Worm (Caenorhabditis elegans) whole organism, L2 larva: Measurements from ENCODE around the gene mlp-1.

ENCODE experiments used
- C34F6.9 ChIP-seq: fragments of 150-350 bp; optimal IDR thresholded peaks from 2 replicates; lab custom pipeline; 2014; ENCODE audit warnings: missing biosample characterization, missing genetic modification characterization
- F13H6.1 ChIP-seq: sonication (generic microtip); optimal IDR thresholded peaks from 2 replicates; lab custom pipeline; 2016; ENCODE audit warnings: missing genetic modification characterization, missing compliant biosample characterization
- R02D3.7 ChIP-seq: fragments of 150-350 bp; optimal IDR thresholded peaks from 2 replicates; lab custom pipeline; 2014; ENCODE audit warnings: missing biosample characterization, missing genetic modification characterization
- Y55F3AM.14 ChIP-seq: fragments of 200-800 bp; sonication (Bioruptor generic); optimal IDR thresholded peaks from 2 replicates; lab custom pipeline; 2018; ENCODE audit warnings: mild to moderate bottlenecking, missing genetic modification characterization, missing compliant biosample characterization
- ZK546.5 ChIP-seq: sonication (generic microtip); optimal IDR thresholded peaks from 2 replicates; lab custom pipeline; 2017; ENCODE audit warnings: missing biosample characterization, missing genetic modification characterization
- alr-1 ChIP-seq: fragments of 150-350 bp; optimal IDR thresholded peaks from 2 replicates; lab custom pipeline; 2014; ENCODE audit warnings: missing biosample characterization, missing genetic modification characterization
- aly-2 ChIP-seq: fragments of 150-350 bp; optimal IDR thresholded peaks from 2 replicates; lab custom pipeline; 2014; ENCODE audit warnings: missing biosample characterization, missing genetic modification characterization
- ama-1 ChIP-seq: fragments of 150-350 bp; optimal IDR thresholded peaks from 2 replicates; lab custom pipeline; 2018; ENCODE audit warnings: inconsistent platforms
- blmp-1 ChIP-seq: sonication (generic microtip); optimal IDR thresholded peaks from 2 replicates; lab custom pipeline; 2017; ENCODE audit warnings: missing genetic modification characterization, mild to moderate bottlenecking, missing compliant biosample characterization, antibody characterized with exemption, moderate library complexity; ENCODE audit not compliant: insufficient read depth
- ceh-16 ChIP-seq: fragments of 150-350 bp; optimal IDR thresholded peaks from 2 replicates; lab custom pipeline; 2014; ENCODE audit warnings: missing biosample characterization, missing genetic modification characterization
- ceh-82 ChIP-seq: fragments of 150-350 bp; optimal IDR thresholded peaks from 2 replicates; lab custom pipeline; 2014; ENCODE audit warnings: missing biosample characterization, missing genetic modification characterization
- crh-2 ChIP-seq: sonication (generic microtip); optimal IDR thresholded peaks from 2 replicates; lab custom pipeline; 2017; ENCODE audit warnings: missing biosample characterization, missing genetic modification characterization
- dmd-4 ChIP-seq: sonication (generic microtip); optimal IDR thresholded peaks from 2 replicates; lab custom pipeline; 2017; ENCODE audit warnings: missing biosample characterization, missing genetic modification characterization
- egl-27 ChIP-seq: sonication (generic microtip); optimal IDR thresholded peaks from 3 replicates; lab custom pipeline; 2017; ENCODE audit warnings: missing biosample characterization, missing genetic modification reagents, missing genetic modification characterization
- elt-1 ChIP-seq: fragments of 150-350 bp; optimal IDR thresholded peaks from 2 replicates; lab custom pipeline; 2014; ENCODE audit warnings: missing biosample characterization, missing genetic modification characterization
- elt-3 ChIP-seq: sonication (generic microtip); optimal IDR thresholded peaks from 2 replicates; lab custom pipeline; 2017; ENCODE audit warnings: missing biosample characterization, missing genetic modification characterization
- fos-1 ChIP-seq: fragments of 150-350 bp; optimal IDR thresholded peaks from 2 replicates; lab custom pipeline; 2014; ENCODE audit warnings: missing biosample characterization, missing genetic modification characterization
- gmeb-1 ChIP-seq: fragments of 150-350 bp; optimal IDR thresholded peaks from 2 replicates; lab custom pipeline; 2014; ENCODE audit warnings: missing biosample characterization, missing genetic modification characterization
- lin-11 ChIP-seq: fragments of 150-350 bp; sonication (generic microtip); optimal IDR thresholded peaks from 2 replicates; lab custom pipeline; 2014; ENCODE audit warnings: missing biosample characterization, missing genetic modification characterization, inconsistent platforms, mixed read lengths
- lin-13 ChIP-seq: fragments of 150-350 bp; optimal IDR thresholded peaks from 2 replicates; lab custom pipeline; 2014; ENCODE audit warnings: missing biosample characterization, missing genetic modification reagents, missing genetic modification characterization
- lin-39 ChIP-seq: fragments of 150-350 bp; optimal IDR thresholded peaks from 2 replicates; lab custom pipeline; 2014; ENCODE audit warnings: missing biosample characterization, missing genetic modification reagents, missing genetic modification characterization
- lsy-2 ChIP-seq, 2 experiments: fragments of 150-350 bp in 1 of 2; sonication (generic microtip) in 1 of 2; optimal IDR thresholded peaks; 2 replicates each; lab custom pipeline; 2014 to 2017; ENCODE audit warnings: missing biosample characterization in 2 of 2, missing genetic modification characterization in 2 of 2
- mab-5 ChIP-seq: fragments of 150-350 bp; optimal IDR thresholded peaks from 2 replicates; lab custom pipeline; 2014; ENCODE audit warnings: missing biosample characterization, missing genetic modification characterization
- mbf-1 ChIP-seq: sonication (generic microtip); optimal IDR thresholded peaks from 2 replicates; lab custom pipeline; 2017; ENCODE audit warnings: missing biosample characterization, missing genetic modification characterization
- mdl-1 ChIP-seq, 2 experiments: fragments of 150-350 bp in 1 of 2; sonication (generic microtip) in 1 of 2; optimal IDR thresholded peaks; 2 replicates each; lab custom pipeline; 2017; ENCODE audit warnings: missing biosample characterization in 2 of 2, missing genetic modification characterization in 2 of 2
- nhr-10 ChIP-seq: sonication (generic microtip); optimal IDR thresholded peaks from 2 replicates; lab custom pipeline; 2017; ENCODE audit warnings: missing biosample characterization, missing genetic modification characterization
- nhr-11 ChIP-seq: fragments of 150-350 bp; optimal IDR thresholded peaks from 2 replicates; lab custom pipeline; 2014; ENCODE audit warnings: missing biosample characterization, missing genetic modification characterization
- nhr-12 ChIP-seq: fragments of 150-350 bp; optimal IDR thresholded peaks from 2 replicates; lab custom pipeline; 2014; ENCODE audit warnings: missing biosample characterization, missing genetic modification characterization
- nhr-129 ChIP-seq: fragments of 150-350 bp; optimal IDR thresholded peaks from 2 replicates; lab custom pipeline; 2014; ENCODE audit warnings: missing biosample characterization, missing genetic modification characterization
- nhr-21 ChIP-seq: fragments of 150-350 bp; optimal IDR thresholded peaks from 2 replicates; lab custom pipeline; 2014; ENCODE audit warnings: missing biosample characterization, missing genetic modification characterization
- nhr-23 ChIP-seq: fragments of 150-350 bp; optimal IDR thresholded peaks from 2 replicates; lab custom pipeline; 2014; ENCODE audit warnings: missing biosample characterization, missing genetic modification reagents, missing genetic modification characterization
- nhr-237 ChIP-seq: fragments of 150-350 bp; optimal IDR thresholded peaks from 2 replicates; lab custom pipeline; 2014; ENCODE audit warnings: missing biosample characterization, missing genetic modification characterization
- nhr-25 ChIP-seq: fragments of 150-350 bp; sonication (generic microtip); optimal IDR thresholded peaks from 3 replicates; lab custom pipeline; 2014; ENCODE audit warnings: missing biosample characterization, missing genetic modification characterization
- nhr-6 ChIP-seq: fragments of 150-350 bp; optimal IDR thresholded peaks from 2 replicates; lab custom pipeline; 2014; ENCODE audit warnings: missing biosample characterization, missing genetic modification characterization
- nhr-77 ChIP-seq: fragments of 150-350 bp; optimal IDR thresholded peaks from 2 replicates; lab custom pipeline; 2014; ENCODE audit warnings: missing biosample characterization, missing genetic modification characterization
- peb-1 ChIP-seq: fragments of 150-350 bp; optimal IDR thresholded peaks from 2 replicates; lab custom pipeline; 2014; ENCODE audit warnings: missing biosample characterization, missing genetic modification characterization
- sem-4 ChIP-seq: fragments of 150-350 bp; optimal IDR thresholded peaks from 2 replicates; lab custom pipeline; 2014; ENCODE audit warnings: missing biosample characterization, missing genetic modification reagents, missing genetic modification characterization
- skn-1 ChIP-seq: sonication (generic microtip); optimal IDR thresholded peaks from 2 replicates; lab custom pipeline; 2017; ENCODE audit warnings: missing biosample characterization, missing genetic modification characterization
- sma-3 ChIP-seq: sonication (generic microtip); optimal IDR thresholded peaks from 2 replicates; lab custom pipeline; 2016; ENCODE audit warnings: missing genetic modification reagents, missing genetic modification characterization, missing compliant biosample characterization
- sma-9 ChIP-seq, 2 experiments: fragments of 150-350 bp in 1 of 2; sonication (generic microtip) in 1 of 2; optimal IDR thresholded peaks; 2 replicates each; lab custom pipeline; 2014 to 2016; ENCODE audit warnings: missing genetic modification characterization in 2 of 2, mild to moderate bottlenecking in 1 of 2, missing biosample characterization in 1 of 2, missing compliant biosample characterization in 1 of 2, missing genetic modification reagents in 1 of 2, moderate library complexity in 1 of 2
- snpc-4 ChIP-seq: fragments of 150-350 bp; optimal IDR thresholded peaks from 2 replicates; lab custom pipeline; 2014; ENCODE audit warnings: missing biosample characterization, missing genetic modification characterization
- unc-39 ChIP-seq: fragments of 150-350 bp; optimal IDR thresholded peaks from 2 replicates; lab custom pipeline; 2014; ENCODE audit warnings: missing biosample characterization, missing genetic modification characterization
- unc-55 ChIP-seq: fragments of 150-350 bp; sonication (generic microtip); optimal IDR thresholded peaks from 3 replicates; lab custom pipeline; 2014; ENCODE audit warnings: missing biosample characterization, missing genetic modification reagents, missing genetic modification characterization
- unc-62 ChIP-seq: fragments of 150-350 bp; optimal IDR thresholded peaks from 2 replicates; lab custom pipeline; 2014; ENCODE audit warnings: missing biosample characterization, missing genetic modification reagents, missing genetic modification characterization
- zag-1 ChIP-seq: fragments of 150-350 bp; optimal IDR thresholded peaks from 2 replicates; lab custom pipeline; 2014; ENCODE audit warnings: missing biosample characterization, missing genetic modification characterization
- ztf-1 ChIP-seq: fragments of 200-800 bp; sonication (Bioruptor generic); conservative IDR thresholded peaks from 2 replicates; pipeline ENCODE4 v1.3.6; 2022; ENCODE audit warnings: missing genetic modification characterization, missing compliant biosample characterization
- ztf-11 ChIP-seq: sonication (generic microtip); optimal IDR thresholded peaks from 2 replicates; lab custom pipeline; 2017; ENCODE audit warnings: missing biosample characterization, missing genetic modification characterization
- ztf-4 ChIP-seq: fragments of 150-350 bp; optimal IDR thresholded peaks from 2 replicates; lab custom pipeline; 2014; ENCODE audit warnings: missing biosample characterization, missing genetic modification characterization

The mlp-1 gene

ce11 chrIII:5942104-5942503, 32.8 kb downstream of the mlp-1 start:
- no peak for TF ChIP-seq nhr-12 (tag; lab: Kevin White, UChicago)
- TF ChIP-seq lsy-2 (tag; optimal IDR thresholded peaks at IDR 0.05; lab: Kevin White, UChicago): no peak
- TF ChIP-seq nhr-77 (tag; lab: Kevin White, UChicago): no peak
- no peak for TF ChIP-seq ZK546.5 (tag; lab: Kevin White, UChicago)
- no peak for TF ChIP-seq nhr-11
- TF ChIP-seq ceh-82 (tag; lab: Kevin White, UChicago): no peak
- no peak for TF ChIP-seq alr-1
- no peak for TF ChIP-seq sma-9 (GFP tag; optimal IDR thresholded peaks at IDR 0.05; lab: Kevin White, UChicago)
- no peak for TF ChIP-seq sma-9 (tag; optimal IDR thresholded peaks at IDR 0.05; lab: Kevin White, UChicago)

ce11 chrIII:5940525-5940974, 34.3 kb downstream of the mlp-1 start:
- TF ChIP-seq mdl-1 (tag; optimal IDR thresholded peaks at IDR 0.05; lab: Kevin White, UChicago) (peak; percentile 86 to 95), C34F6.9 (peak; percentile 82), nhr-6 (tag; lab: Kevin White, UChicago) (no peak), lin-11 (tag; lab: Kevin White, UChicago) (peak; percentile 78), snpc-4 (tag; lab: Kevin White, UChicago) (peak; percentile 48), ama-1 (lab: Kevin White, UChicago) (peak; percentile 98), nhr-21 (peak; percentile 66), ztf-11 (tag; lab: Kevin White, UChicago) (no peak), ZK546.5 (tag; lab: Kevin White, UChicago) (no peak), nhr-11 (no peak), mab-5 (tag; lab: Kevin White, UChicago) (peak; percentile 14), nhr-77 (tag; lab: Kevin White, UChicago) (no peak), nhr-10 (tag; lab: Kevin White, UChicago) (no peak), F13H6.1 (tag; lab: Kevin White, UChicago) (peak; percentile 40), zag-1 (tag; lab: Kevin White, UChicago) (no peak), lsy-2 (tag; optimal IDR thresholded peaks at IDR 0.05; lab: Kevin White, UChicago) (peak; percentile 25 to 70), mbf-1 (no peak), unc-62 (GFP tag; lab: Kevin White, UChicago) (no peak), ceh-16 (no peak), nhr-25 (tag; lab: Kevin White, UChicago) (peak; percentile 72), nhr-237 (tag; lab: Kevin White, UChicago) (no peak), fos-1 (tag; lab: Kevin White, UChicago) (peak; percentile 73), crh-2 (tag; lab: Kevin White, UChicago) (peak; percentile 63), nhr-23 (tag; lab: Kevin White, UChicago) (no peak), elt-3 (tag; lab: Kevin White, UChicago) (no peak), aly-2 (tag; lab: Kevin White, UChicago) (no peak), skn-1 (peak; percentile 56), sem-4 (peak; percentile 80), nhr-129 (tag; lab: Kevin White, UChicago) (peak; percentile 96), lin-39 (tag; lab: Kevin White, UChicago) (no peak), sma-9 (GFP tag; optimal IDR thresholded peaks at IDR 0.05; lab: Kevin White, UChicago) (peak; percentile 67), sma-9 (tag; optimal IDR thresholded peaks at IDR 0.05; lab: Kevin White, UChicago) (no peak), ztf-1 (GFP tag; lab: Robert Waterston, UW) (0 out of 2 replicates have a peak, but pooled peaks have one; percentile 65), elt-1 (tag; lab: Kevin White, UChicago) (no peak), gmeb-1 (tag; lab: Kevin White, UChicago) (peak; percentile 35), nhr-12 (tag; lab: Kevin White, UChicago) (no peak), sma-3 (GFP tag; lab: Kevin White, UChicago) (peak; percentile 56), ceh-82 (tag; lab: Kevin White, UChicago) (no peak), egl-27 (tag; lab: Kevin White, UChicago) (peak; percentile 52), unc-55 (peak; percentile 75), dmd-4 (tag; lab: Kevin White, UChicago) (no peak), blmp-1 (tag; lab: Kevin White, UChicago) (peak; percentile 68), alr-1 (no peak), unc-39 (no peak), R02D3.7 (tag; lab: Kevin White, UChicago) (no peak), lin-13 (GFP tag; lab: Kevin White, UChicago) (peak; percentile 60), Y55F3AM.14 (GFP tag; lab: Kevin White, UChicago) (no peak), peb-1 (tag; lab: Kevin White, UChicago) (peak; percentile 9), ztf-4 (tag; lab: Kevin White, UChicago) (peak; percentile 75)
